Fruit fly (Drosophila melanogaster): ENCODE data around the gene wac.

wac gene

DNA sequence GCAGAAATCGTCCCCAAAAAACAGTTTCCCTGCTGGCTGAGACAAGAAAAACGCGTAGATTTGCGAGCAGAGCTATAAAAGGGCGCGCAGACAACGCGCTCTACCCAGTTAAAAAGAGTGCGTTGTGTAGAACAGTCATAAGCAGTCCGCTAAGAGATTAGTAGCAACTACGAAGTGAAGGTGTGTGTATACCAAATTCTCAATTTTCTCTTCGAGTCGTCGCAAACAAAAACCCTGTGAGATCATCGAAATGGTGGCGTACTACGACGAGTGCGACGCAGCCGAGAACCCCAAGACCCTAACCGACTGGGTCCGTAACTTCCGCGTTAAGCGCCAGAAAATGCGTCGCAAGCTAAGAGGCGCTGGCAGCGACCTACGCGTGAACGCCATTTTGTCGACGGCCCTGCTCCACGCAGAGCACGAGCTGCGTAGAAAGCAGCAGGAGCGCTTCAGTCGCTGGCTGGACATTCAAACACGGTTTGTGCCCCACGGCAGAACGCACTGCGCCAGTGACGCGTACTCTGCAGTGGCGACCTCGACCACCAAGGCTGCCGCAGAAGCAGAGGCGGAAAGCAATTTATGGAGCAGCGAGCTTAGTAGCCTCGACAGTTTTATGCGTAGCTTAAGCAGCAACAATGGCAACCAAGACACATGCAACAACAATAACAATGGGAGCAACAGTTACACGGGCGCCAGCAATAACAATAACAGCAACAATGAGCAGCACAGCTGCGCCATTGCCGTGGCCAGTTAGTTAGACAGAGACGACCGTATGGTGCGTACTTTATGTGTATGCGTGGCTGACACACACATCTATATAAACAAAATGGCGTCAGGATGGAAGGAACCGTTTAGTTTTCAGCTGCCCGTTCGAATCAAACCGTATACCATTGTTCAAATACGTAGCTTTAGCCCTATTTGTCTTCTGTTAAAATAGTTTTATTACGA lies 33.7 kb upstream of the wac start (continued):
- TF ChIP-seq z (GFP tag; IDR thresholded peaks at IDR 0.05) (peak; percentile 36; the same call in 1 of the 3 replicates), Hr78 (GFP tag; optimal IDR thresholded peaks at IDR 0.05) (no peak), prd (optimal IDR thresholded peaks at IDR 0.05) (no peak), prd (GFP tag; IDR thresholded peaks at IDR 0.05) (no peak), pzg (GFP tag; optimal IDR thresholded peaks at IDR 0.05) (peak; percentile 20), bowl (GFP tag; IDR thresholded peaks at IDR 0.05) (no peak), CG6854 (GFP tag; optimal IDR thresholded peaks at IDR 0.05) (peak; percentile 38), gsb (GFP tag; IDR thresholded peaks at IDR 0.05) (peak; percentile 43; the same call in 1 of the 2 replicates), CG12071 (GFP tag; optimal IDR thresholded peaks at IDR 0.05) (peak; percentile 3), CG13775 (GFP tag; optimal IDR thresholded peaks at IDR 0.05) (peak; percentile 29), CG12219 (GFP tag; optimal IDR thresholded peaks at IDR 0.05) (peak; percentile 21), CG10543 (GFP tag; optimal IDR thresholded peaks at IDR 0.05) (peak; percentile 90), Adf1 (GFP tag; IDR thresholded peaks at IDR 0.05) (peak; percentile 73), gro (GFP tag; optimal IDR thresholded peaks at IDR 0.05) (peak; percentile 47), abd-A (tag; optimal IDR thresholded peaks at IDR 0.05) (peak; percentile 82), CG12659 (GFP tag; optimal IDR thresholded peaks at IDR 0.05) (peak; percentile 20), CG18619 (GFP tag; optimal IDR thresholded peaks at IDR 0.05) (peak; percentile 52), BtbVII (GFP tag; optimal IDR thresholded peaks at IDR 0.05) (peak; percentile 6), Tbp (GFP tag; optimal IDR thresholded peaks at IDR 0.05) (peak; percentile 82), CG7963 (GFP tag; IDR thresholded peaks at IDR 0.05; ENCODE audit: partially characterized antibody) (no peak), gcm (GFP tag; optimal IDR thresholded peaks at IDR 0.05) (peak; percentile 52), CG18764 (GFP tag; optimal IDR thresholded peaks at IDR 0.05) (no peak), CG11085 (GFP tag; IDR thresholded peaks at IDR 0.05) (peak; percentile 5; the same call in 1 of the 2 replicates), CG2712 (tag; optimal IDR thresholded peaks at IDR 0.05) (no peak), MESR4 (GFP tag; optimal IDR thresholded peaks at IDR 0.05) (peak; percentile 99), CG4617 (GFP tag; optimal IDR thresholded peaks at IDR 0.05; ENCODE audit: borderline replicate concordance) (no peak), cas (GFP tag; IDR thresholded peaks at IDR 0.05) (peak; percentile 63; the same call in 1 of the 2 replicates), Nf-YC (tag; optimal IDR thresholded peaks at IDR 0.05) (peak; percentile 24), so (GFP tag; IDR thresholded peaks at IDR 0.05) (peak; percentile 17; the same call in 1 of the 3 replicates), inv (GFP tag; IDR thresholded peaks at IDR 0.05; ENCODE audit: partially characterized antibody) (0 out of 2 replicates have a peak, but pooled peaks have one; percentile 19), Opbp (GFP tag; IDR thresholded peaks at IDR 0.05; ENCODE audit: partially characterized antibody) (peak; percentile 69), trem (tag; optimal IDR thresholded peaks at IDR 0.05) (no peak), ash1 (GFP tag; optimal IDR thresholded peaks at IDR 0.05) (no peak), sima (GFP tag; optimal IDR thresholded peaks at IDR 0.05) (no peak), H2.0 (GFP tag; IDR thresholded peaks at IDR 0.05) (0 out of 2 replicates have a peak, but pooled peaks have one; percentile 10), rib (GFP tag; IDR thresholded peaks at IDR 0.05) (peak; percentile 30), Awh (GFP tag; IDR thresholded peaks at IDR 0.05) (peak; percentile 32; the same call in 1 of the 2 replicates), CG34376 (GFP tag; optimal IDR thresholded peaks at IDR 0.05) (peak; percentile 64), ac (GFP tag; optimal IDR thresholded peaks at IDR 0.05) (peak; percentile 17), Scr (GFP tag; IDR thresholded peaks at IDR 0.05; ENCODE audit: partially characterized antibody) (no peak; the same call in 1 of the 2 replicates), CG12299 (tag; optimal IDR thresholded peaks at IDR 0.05) (no peak), caup (GFP tag; optimal IDR thresholded peaks at IDR 0.05; ENCODE audit: severe bottlenecking) (peak; percentile 10), Lhr (GFP tag; optimal IDR thresholded peaks at IDR 0.05) (no peak), mirr (GFP tag; optimal IDR thresholded peaks at IDR 0.05) (peak; percentile 31), CG11456 (GFP tag; IDR thresholded peaks at IDR 0.05) (peak; percentile 57; the same call in 2 of the 3 replicates), CG2678 (tag; optimal IDR thresholded peaks at IDR 0.05) (no peak), HLHmδ (GFP tag; optimal IDR thresholded peaks at IDR 0.05) (peak; percentile 74)

All from whole organism, embryonic.